Worm (Caenorhabditis elegans) whole organism, L3 larva: ENCODE measurements around the gene K09E9.4.

Source experiments
- daf-12 ChIP-seq: fragments of 150-350 bp; optimal IDR thresholded peaks from 2 replicates; lab custom pipeline; 2014; ENCODE audit warnings: missing biosample characterization, missing genetic modification reagents, missing genetic modification characterization
- egl-27 ChIP-seq: sonication (generic microtip); optimal IDR thresholded peaks from 4 replicates; lab custom pipeline; 2017; ENCODE audit warnings: missing biosample characterization, missing genetic modification reagents, missing genetic modification characterization
- elt-1 ChIP-seq: fragments of 150-350 bp; optimal IDR thresholded peaks from 2 replicates; lab custom pipeline; 2014; ENCODE audit warnings: missing biosample characterization, missing genetic modification characterization
- lin-15B ChIP-seq: fragments of 150-350 bp; optimal IDR thresholded peaks from 2 replicates; lab custom pipeline; 2014; ENCODE audit warnings: missing biosample characterization, missing genetic modification characterization
- lsy-12 ChIP-seq: sonication (generic microtip); optimal IDR thresholded peaks from 2 replicates; lab custom pipeline; 2016; ENCODE audit warnings: mild to moderate bottlenecking, missing genetic modification characterization, missing compliant biosample characterization
- mdl-1 ChIP-seq: fragments of 150-350 bp; optimal IDR thresholded peaks from 2 replicates; lab custom pipeline; 2014; ENCODE audit warnings: missing biosample characterization, missing genetic modification characterization
- nhr-77 ChIP-seq: fragments of 150-350 bp; optimal IDR thresholded peaks from 2 replicates; lab custom pipeline; 2014; ENCODE audit warnings: missing biosample characterization, missing genetic modification characterization
- pha-4 ChIP-seq: fragments of 150-350 bp; optimal IDR thresholded peaks from 2 replicates; lab custom pipeline; 2014; ENCODE audit warnings: missing biosample characterization, missing genetic modification reagents, missing genetic modification characterization
- sea-2 ChIP-seq: fragments of 150-350 bp; sonication (generic microtip); optimal IDR thresholded peaks from 4 replicates; lab custom pipeline; 2014; ENCODE audit warnings: missing biosample characterization, missing genetic modification reagents, missing genetic modification characterization

DNA sequence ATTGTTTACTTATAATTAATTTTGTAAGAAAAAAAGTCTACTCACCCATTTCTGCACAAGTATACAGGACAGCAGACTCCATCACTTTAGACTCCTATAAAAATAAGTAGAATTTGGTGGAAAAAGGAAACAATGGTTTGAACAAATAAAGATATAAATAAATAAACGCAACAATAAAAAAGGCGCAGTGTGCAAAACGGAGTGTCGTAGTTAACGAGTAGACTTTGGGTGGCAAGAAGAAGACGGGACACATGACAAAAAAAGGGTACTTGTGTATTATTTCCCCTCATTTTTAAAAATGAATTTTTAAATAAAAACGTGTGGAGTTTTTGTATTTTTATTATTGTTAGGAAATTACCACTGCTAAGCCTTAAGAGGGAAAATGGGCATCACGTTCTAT is 17.0 kb upstream of the K09E9.4 start, which contains the start of gene F59D12.5:
- TF ChIP-seq mdl-1 (tag; lab: Kevin White, UChicago) (no peak), daf-12 (no peak), pha-4 (peak; percentile 78), sea-2 (no peak), lsy-12 (no peak), nhr-77 (tag; lab: Kevin White, UChicago) (no peak), lin-15B (tag; lab: Kevin White, UChicago) (no peak), elt-1 (tag; lab: Kevin White, UChicago) (no peak), egl-27 (tag; lab: Kevin White, UChicago) (no peak)
